Worm (Caenorhabditis elegans) whole organism, L4/young adult: ENCODE data around the gene srx-95.

Experiments
- dao-5 ChIP-seq: sonication (generic microtip); optimal IDR thresholded peaks from 2 replicates; lab custom pipeline; 2016; ENCODE audit warnings: missing genotype, missing genetic modification characterization, moderate library complexity, missing compliant biosample characterization
- him-1 ChIP-seq: sonication (generic microtip); optimal IDR thresholded peaks from 2 replicates; lab custom pipeline; 2016; ENCODE audit warnings: missing genotype, missing genetic modification reagents, missing genetic modification characterization, missing compliant biosample characterization

ce11 chrII:6756232-6756631, 1.7 kb upstream of the srx-95 start, which contains the start of gene F41G3.3:
- TF ChIP-seq dao-5 (no peak), him-1 (tag; lab: Kevin White, UChicago) (no peak)
